Worm (Caenorhabditis elegans) whole organism, L3 larva: Measurements from ENCODE around the gene F11C7.7.

ENCODE experiments used
- R02D3.7 ChIP-seq: fragments of 150-350 bp; optimal IDR thresholded peaks from 2 replicates; lab custom pipeline; 2014; ENCODE audit warnings: missing biosample characterization, missing genetic modification characterization
- aly-2 ChIP-seq: fragments of 150-350 bp; optimal IDR thresholded peaks from 2 replicates; lab custom pipeline; 2014; ENCODE audit warnings: missing biosample characterization, missing genetic modification characterization
- ama-1 ChIP-seq: fragments of 150-350 bp; optimal IDR thresholded peaks from 2 replicates; lab custom pipeline; 2018
- ceh-16 ChIP-seq: sonication (generic microtip); optimal IDR thresholded peaks from 2 replicates; lab custom pipeline; 2017; ENCODE audit warnings: missing biosample characterization, missing genetic modification characterization
- ceh-28 ChIP-seq: fragments of 150-350 bp; optimal IDR thresholded peaks from 2 replicates; lab custom pipeline; 2014; ENCODE audit warnings: missing biosample characterization, missing genetic modification reagents, missing genetic modification characterization
- ceh-82 ChIP-seq: fragments of 150-350 bp; optimal IDR thresholded peaks from 2 replicates; lab custom pipeline; 2014; ENCODE audit warnings: missing biosample characterization, missing genetic modification characterization
- egl-27 ChIP-seq: sonication (generic microtip); optimal IDR thresholded peaks from 4 replicates; lab custom pipeline; 2017; ENCODE audit warnings: missing biosample characterization, missing genetic modification reagents, missing genetic modification characterization
- egl-5 ChIP-seq: fragments of 150-350 bp; optimal IDR thresholded peaks from 2 replicates; lab custom pipeline; 2017; ENCODE audit warnings: missing biosample characterization, missing genetic modification reagents, missing genetic modification characterization, inconsistent platforms
- elt-1 ChIP-seq: fragments of 150-350 bp; optimal IDR thresholded peaks from 2 replicates; lab custom pipeline; 2014; ENCODE audit warnings: missing biosample characterization, missing genetic modification characterization
- elt-2 ChIP-seq: sonication (generic microtip); optimal IDR thresholded peaks from 2 replicates; lab custom pipeline; 2016; ENCODE audit warnings: missing genetic modification reagents, mild to moderate bottlenecking, missing genetic modification characterization, missing compliant biosample characterization
- elt-3 ChIP-seq, 3 experiments: fragments of 150-350 bp in 1 of 3; sonication (generic microtip) in 2 of 3; optimal IDR thresholded peaks; 2 replicates in 2 of 3; 4 replicates in 1 of 3; lab custom pipeline; 2014 to 2017; ENCODE audit warnings: missing biosample characterization in 3 of 3, missing genetic modification characterization in 3 of 3
- eor-1 ChIP-seq, 2 experiments: fragments of 150-350 bp; optimal IDR thresholded peaks; 2 replicates each; lab custom pipeline; 2014 to 2018; ENCODE audit warnings: missing biosample characterization in 2 of 2, missing genetic modification characterization in 2 of 2
- fkh-10 ChIP-seq: sonication (generic microtip); optimal IDR thresholded peaks from 2 replicates; lab custom pipeline; 2017; ENCODE audit warnings: missing biosample characterization, missing genetic modification reagents, missing genetic modification characterization
- fkh-2 ChIP-seq: fragments of 150-350 bp; optimal IDR thresholded peaks from 2 replicates; lab custom pipeline; 2014; ENCODE audit warnings: missing biosample characterization, missing genetic modification reagents, missing genetic modification characterization
- fos-1 ChIP-seq: fragments of 150-350 bp; optimal IDR thresholded peaks from 2 replicates; lab custom pipeline; 2014; ENCODE audit warnings: missing biosample characterization, missing genetic modification characterization
- hmg-11 ChIP-seq: sonication (generic microtip); optimal IDR thresholded peaks from 2 replicates; lab custom pipeline; 2016; ENCODE audit warnings: missing genetic modification characterization, missing compliant biosample characterization
- jun-1 ChIP-seq: fragments of 150-350 bp; optimal IDR thresholded peaks from 2 replicates; lab custom pipeline; 2014; ENCODE audit warnings: missing biosample characterization, missing genetic modification reagents, missing genetic modification characterization
- lin-39 ChIP-seq: fragments of 150-350 bp; optimal IDR thresholded peaks from 2 replicates; lab custom pipeline; 2018; ENCODE audit warnings: missing biosample characterization, missing genetic modification reagents, missing genetic modification characterization
- lsy-12 ChIP-seq: sonication (generic microtip); optimal IDR thresholded peaks from 2 replicates; lab custom pipeline; 2016; ENCODE audit warnings: mild to moderate bottlenecking, missing genetic modification characterization, missing compliant biosample characterization
- mml-1 ChIP-seq: fragments of 150-350 bp; sonication (generic microtip); optimal IDR thresholded peaks from 3 replicates; lab custom pipeline; 2014; ENCODE audit warnings: missing biosample characterization, missing genetic modification characterization
- nfya-1 ChIP-seq: sonication (generic microtip); optimal IDR thresholded peaks from 2 replicates; lab custom pipeline; 2017; ENCODE audit warnings: missing genetic modification characterization, mild to moderate bottlenecking, missing compliant biosample characterization, antibody characterized with exemption, moderate library complexity; ENCODE audit not compliant: insufficient read depth
- nhr-12 ChIP-seq: fragments of 150-350 bp; optimal IDR thresholded peaks from 2 replicates; lab custom pipeline; 2014; ENCODE audit warnings: missing biosample characterization, missing genetic modification characterization
- nhr-23 ChIP-seq: fragments of 150-350 bp; optimal IDR thresholded peaks from 2 replicates; lab custom pipeline; 2014; ENCODE audit warnings: missing biosample characterization, missing genetic modification reagents, missing genetic modification characterization
- nhr-25 ChIP-seq: sonication (generic microtip); optimal IDR thresholded peaks from 2 replicates; lab custom pipeline; 2017; ENCODE audit warnings: missing biosample characterization, missing genetic modification characterization
- nhr-28 ChIP-seq: fragments of 150-350 bp; optimal IDR thresholded peaks from 2 replicates; lab custom pipeline; 2014; ENCODE audit warnings: missing biosample characterization, missing genetic modification characterization
- nhr-43 ChIP-seq: sonication (generic microtip); optimal IDR thresholded peaks from 2 replicates; lab custom pipeline; 2016; ENCODE audit warnings: mild to moderate bottlenecking, missing genetic modification characterization, missing compliant biosample characterization; ENCODE audit not compliant: poor library complexity, severe bottlenecking
- nhr-67 ChIP-seq: fragments of 150-350 bp; optimal IDR thresholded peaks from 2 replicates; lab custom pipeline; 2014; ENCODE audit warnings: missing biosample characterization, missing genetic modification characterization
- nhr-76 ChIP-seq: fragments of 150-350 bp; sonication (generic microtip); optimal IDR thresholded peaks from 5 replicates; lab custom pipeline; 2014; ENCODE audit warnings: missing biosample characterization, missing genetic modification characterization
- sea-2 ChIP-seq: fragments of 150-350 bp; sonication (generic microtip); optimal IDR thresholded peaks from 4 replicates; lab custom pipeline; 2014; ENCODE audit warnings: missing biosample characterization, missing genetic modification reagents, missing genetic modification characterization
- skn-1 ChIP-seq: fragments of 150-350 bp; optimal IDR thresholded peaks from 2 replicates; lab custom pipeline; 2014; ENCODE audit warnings: missing biosample characterization, missing genetic modification characterization
- snpc-4 ChIP-seq: fragments of 150-350 bp; optimal IDR thresholded peaks from 2 replicates; lab custom pipeline; 2014; ENCODE audit warnings: missing biosample characterization, missing genetic modification characterization
- tbx-2 ChIP-seq: sonication (generic microtip); optimal IDR thresholded peaks from 2 replicates; lab custom pipeline; 2016; ENCODE audit warnings: mild to moderate bottlenecking, missing genetic modification characterization, missing compliant biosample characterization
- unc-39 ChIP-seq: sonication (generic microtip); optimal IDR thresholded peaks from 4 replicates; lab custom pipeline; 2017; ENCODE audit warnings: missing biosample characterization, missing genetic modification characterization
- unc-62 ChIP-seq: fragments of 150-350 bp; sonication (generic microtip); optimal IDR thresholded peaks from 4 replicates; lab custom pipeline; 2014; ENCODE audit warnings: missing biosample characterization, missing genetic modification reagents, missing genetic modification characterization
- zag-1 ChIP-seq: fragments of 150-350 bp; optimal IDR thresholded peaks from 2 replicates; lab custom pipeline; 2014; ENCODE audit warnings: missing biosample characterization, missing genetic modification characterization
- ztf-11 ChIP-seq: fragments of 150-350 bp; optimal IDR thresholded peaks from 2 replicates; lab custom pipeline; 2014; ENCODE audit warnings: missing biosample characterization, missing genetic modification characterization
- ztf-4 ChIP-seq: fragments of 150-350 bp; optimal IDR thresholded peaks from 2 replicates; lab custom pipeline; 2014; ENCODE audit warnings: missing biosample characterization, missing genetic modification characterization

Gene F11C7.7

DNA sequence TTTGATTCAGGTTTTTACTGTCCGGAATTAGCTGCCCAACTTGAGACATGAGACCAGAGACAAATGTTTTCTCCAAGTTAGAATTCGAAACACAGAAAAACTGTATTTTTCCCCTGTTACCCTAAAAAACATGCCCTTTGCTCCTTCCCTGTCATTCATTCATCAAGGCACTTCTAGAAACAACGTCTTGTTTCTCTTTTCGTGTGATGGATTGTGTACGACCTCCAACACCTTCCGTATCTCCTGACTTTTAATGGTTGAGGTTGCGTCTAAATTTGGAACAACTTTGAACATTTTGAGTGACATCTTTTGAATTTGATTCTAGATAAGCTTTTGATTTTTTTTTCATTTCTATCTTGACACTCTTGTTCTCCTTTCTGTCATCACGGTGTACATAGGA is 24.2 kb downstream of the F11C7.7 start:
- TF ChIP-seq eor-1 (tag; optimal IDR thresholded peaks at IDR 0.05; lab: Kevin White, UChicago) (no peak), egl-5 (no peak), nhr-25 (tag; lab: Kevin White, UChicago) (peak; percentile 26)

- TF ChIP-seq egl-27 (tag; lab: Kevin White, UChicago): no peak
- TF ChIP-seq skn-1 (tag; lab: Kevin White, UChicago): no peak
- no peak for TF ChIP-seq zag-1 (tag; lab: Kevin White, UChicago)
- TF ChIP-seq mml-1 (tag; lab: Kevin White, UChicago): no peak
- peak; percentile 37 for TF ChIP-seq nhr-43 (tag; lab: Kevin White, UChicago)
- no peak for TF ChIP-seq ceh-82 (tag; lab: Kevin White, UChicago)
- TF ChIP-seq nfya-1: peak; percentile 15
- peak; percentile 82 for TF ChIP-seq elt-1
- no peak for TF ChIP-seq tbx-2 (tag; lab: Kevin White, UChicago)
- TF ChIP-seq ama-1 (lab: Kevin White, UChicago): peak; percentile 49
- TF ChIP-seq nhr-25 (tag; lab: Kevin White, UChicago): peak; percentile 70
These were observed 25.7 kb downstream of the F11C7.7 start for ce11 chrX:17423894-17424594.

DNA sequence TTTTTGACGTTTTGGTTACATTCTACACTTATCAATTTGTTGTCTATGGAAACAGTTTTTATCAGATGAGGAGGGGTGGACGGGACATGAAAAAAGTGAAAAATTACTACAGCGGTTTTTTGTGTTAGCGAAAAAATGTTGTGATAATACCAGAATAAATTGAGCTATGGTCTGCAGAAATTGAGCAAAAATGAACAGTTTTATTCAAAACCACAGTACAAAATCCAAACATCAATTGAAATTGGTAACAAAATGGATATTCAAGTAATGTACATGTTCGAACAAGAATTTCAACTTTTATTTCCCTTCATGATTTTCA is 26.2 kb downstream of the F11C7.7 start:
- TF ChIP-seq ceh-28: no peak
- no peak for TF ChIP-seq lin-39 (tag; lab: Kevin White, UChicago)
- no peak for TF ChIP-seq nhr-67
- TF ChIP-seq R02D3.7 (tag; lab: Kevin White, UChicago): no peak
- TF ChIP-seq eor-1 (tag; optimal IDR thresholded peaks at IDR 0.05; lab: Kevin White, UChicago): no peak
- TF ChIP-seq sea-2 (GFP tag; lab: Kevin White, UChicago): no peak
- TF ChIP-seq snpc-4: no peak
- TF ChIP-seq skn-1 (tag; lab: Kevin White, UChicago): no peak
- TF ChIP-seq fkh-10 (GFP tag; lab: Kevin White, UChicago): no peak
- TF ChIP-seq elt-2: no peak
- no peak for TF ChIP-seq ztf-11
- no peak for TF ChIP-seq nfya-1
- TF ChIP-seq ztf-4: no peak
- TF ChIP-seq fos-1: no peak
- no peak for TF ChIP-seq fkh-2 (tag; lab: Kevin White, UChicago)
- no peak for TF ChIP-seq nhr-25 (tag; lab: Kevin White, UChicago)
- no peak for TF ChIP-seq hmg-11 (tag; lab: Kevin White, UChicago)
- no peak for TF ChIP-seq nhr-12 (tag; lab: Kevin White, UChicago)
- TF ChIP-seq nhr-23 (tag; lab: Kevin White, UChicago): no peak
- TF ChIP-seq nhr-76 (tag; lab: Kevin White, UChicago): no peak

ce11 chrX:17426712-17427111 is 28.3 kb downstream of the F11C7.7 start:
- TF ChIP-seq jun-1 (no peak), nhr-28 (no peak), ztf-11 (no peak), elt-1 (no peak), sea-2 (GFP tag; lab: Kevin White, UChicago) (no peak), tbx-2 (tag; lab: Kevin White, UChicago) (no peak), unc-62 (GFP tag; lab: Kevin White, UChicago) (no peak), snpc-4 (no peak), nhr-12 (tag; lab: Kevin White, UChicago) (no peak), lsy-12 (no peak), nhr-43 (tag; lab: Kevin White, UChicago) (no peak), ceh-82 (tag; lab: Kevin White, UChicago) (no peak), ceh-16 (tag; lab: Kevin White, UChicago) (no peak)

- TF ChIP-seq egl-5 (no peak), ceh-28 (no peak), ztf-11 (no peak), tbx-2 (tag; lab: Kevin White, UChicago) (no peak), unc-39 (tag; lab: Kevin White, UChicago) (no peak), elt-2 (no peak), hmg-11 (tag; lab: Kevin White, UChicago) (no peak), egl-27 (tag; lab: Kevin White, UChicago) (no peak), elt-3 (tag; optimal IDR thresholded peaks at IDR 0.05; lab: Kevin White, UChicago) (peak in 1 of 3 experiments; percentile 25), ceh-82 (tag; lab: Kevin White, UChicago) (no peak), nhr-25 (tag; lab: Kevin White, UChicago) (peak; percentile 60), nhr-43 (tag; lab: Kevin White, UChicago) (peak; percentile 52), nfya-1 (peak; percentile 25), lsy-12 (no peak), sea-2 (GFP tag; lab: Kevin White, UChicago) (no peak), unc-62 (GFP tag; lab: Kevin White, UChicago) (peak; percentile 55), R02D3.7 (tag; lab: Kevin White, UChicago) (no peak), fos-1 (no peak), aly-2 (no peak), mml-1 (tag; lab: Kevin White, UChicago) (no peak), nhr-23 (tag; lab: Kevin White, UChicago) (peak; percentile 76), ceh-16 (tag; lab: Kevin White, UChicago) (no peak), elt-1 (peak; percentile 94)
These were observed 29.4 kb downstream of the F11C7.7 start for ce11 chrX:17427778-17428177.
